Fruit fly (Drosophila melanogaster): ENCODE measurements around the gene ND-15.

The ND-15 gene

DNA sequence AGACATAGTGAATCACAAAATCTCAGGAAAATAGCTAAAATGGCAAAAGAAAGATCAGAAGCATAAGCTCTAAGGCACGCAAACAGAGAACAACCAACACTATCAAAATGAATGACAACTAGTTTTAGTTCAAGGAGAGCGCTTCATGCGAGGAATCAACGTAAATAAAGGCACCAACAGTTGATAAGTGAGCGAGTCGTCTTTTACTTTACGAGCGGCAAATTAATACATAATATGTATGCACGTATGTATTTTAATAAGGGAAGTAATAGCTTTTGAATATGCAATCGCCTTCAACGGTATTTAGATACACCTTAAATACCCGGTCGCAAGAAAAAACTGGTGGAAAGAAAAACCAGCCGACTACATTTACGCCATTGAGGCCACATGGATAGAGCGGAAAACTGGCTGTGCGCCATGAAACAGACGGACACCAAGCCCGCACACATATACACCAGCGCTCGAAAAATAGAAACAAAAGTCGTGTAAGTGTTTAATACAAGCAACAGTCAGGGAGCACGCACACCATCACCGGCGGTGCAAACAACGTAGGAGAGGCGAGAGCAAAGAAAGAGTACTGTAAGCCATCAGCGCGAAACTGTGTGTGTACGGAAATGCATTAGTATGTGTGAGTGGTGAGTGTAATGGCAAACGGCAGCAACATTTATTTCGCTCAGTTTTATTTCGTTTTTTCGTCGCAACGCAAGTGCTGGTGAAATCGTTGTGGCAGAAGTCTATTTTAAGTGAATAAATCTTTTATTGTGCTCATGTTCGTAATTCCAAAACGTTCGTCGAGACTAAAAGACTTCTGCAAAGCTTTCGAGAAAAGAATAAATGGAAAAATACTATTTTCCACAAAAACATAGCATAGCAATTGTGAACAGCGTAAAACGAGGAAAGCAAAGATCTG, 47.9 kb upstream of the ND-15 start, which contains the start of gene dbr (continued):
- TF ChIP-seq sna (GFP tag; IDR thresholded peaks at IDR 0.05; ENCODE audit: partially characterized antibody), result peak; percentile 50; the same call in 1 of the 2 replicates
- peak; percentile 52; the same call in 1 of the 2 replicates for TF ChIP-seq Rfx (GFP tag; IDR thresholded peaks at IDR 0.05)
- peak; percentile 68 for TF ChIP-seq Fer1 (GFP tag; optimal IDR thresholded peaks at IDR 0.05)
- TF ChIP-seq phol (tag; optimal IDR thresholded peaks at IDR 0.05), result peak; percentile 61
- no peak for TF ChIP-seq pan (optimal IDR thresholded peaks at IDR 0.05)
- no peak for TF ChIP-seq pan (GFP tag; optimal IDR thresholded peaks at IDR 0.05 in 1 of 2, IDR thresholded peaks at IDR 0.05 in 1 of 2)
- no peak for TF ChIP-seq CG34224 (GFP tag; IDR thresholded peaks at IDR 0.05; ENCODE audit: partially characterized antibody)
- no peak for TF ChIP-seq pnt (GFP tag; optimal IDR thresholded peaks at IDR 0.05)
- TF ChIP-seq az2 (GFP tag; optimal IDR thresholded peaks at IDR 0.05), result no peak
- no peak for TF ChIP-seq CG16779 (GFP tag; IDR thresholded peaks at IDR 0.05)
- no peak for TF ChIP-seq CG16863 (GFP tag; optimal IDR thresholded peaks at IDR 0.05)
- TF ChIP-seq CG7987 (GFP tag; optimal IDR thresholded peaks at IDR 0.05), result peak; percentile 27
- no peak for TF ChIP-seq Side (GFP tag; optimal IDR thresholded peaks at IDR 0.05)
- TF ChIP-seq CG3838 (GFP tag; optimal IDR thresholded peaks at IDR 0.05), result no peak
- no peak for TF ChIP-seq CG17802 (tag; optimal IDR thresholded peaks at IDR 0.05)
- no peak; the same call in 1 of the 2 replicates for TF ChIP-seq CG14014 (GFP tag; IDR thresholded peaks at IDR 0.05)
- no peak for TF ChIP-seq al (GFP tag; IDR thresholded peaks at IDR 0.05)
- TF ChIP-seq CG7271 (tag; optimal IDR thresholded peaks at IDR 0.05), result no peak
- no peak for TF ChIP-seq CG7839 (tag; optimal IDR thresholded peaks at IDR 0.05)
- TF ChIP-seq trem (tag; optimal IDR thresholded peaks at IDR 0.05), result no peak
- TF ChIP-seq gcm2 (GFP tag; optimal IDR thresholded peaks at IDR 0.05), result peak; percentile 23
- TF ChIP-seq CG1603 (tag; optimal IDR thresholded peaks at IDR 0.05), result peak; percentile 25
- no peak for TF ChIP-seq Ptx1 (GFP tag; IDR thresholded peaks at IDR 0.05)
- TF ChIP-seq Hey (tag; optimal IDR thresholded peaks at IDR 0.05), result peak; percentile 26
- TF ChIP-seq Nf-YA (GFP tag; IDR thresholded peaks at IDR 0.05), result no peak
- TF ChIP-seq sens (GFP tag), result peak; percentile 84
- TF ChIP-seq CG2116 (GFP tag; optimal IDR thresholded peaks at IDR 0.05), result no peak
- no peak for TF ChIP-seq Dll (GFP tag; IDR thresholded peaks at IDR 0.05; ENCODE audit: partially characterized antibody)
- peak; percentile 26 for TF ChIP-seq kah (GFP tag; optimal IDR thresholded peaks at IDR 0.05)
- TF ChIP-seq Atf6 (GFP tag; IDR thresholded peaks at IDR 0.05), result 0 out of 2 replicates have a peak, but pooled peaks have one; percentile 12
- TF ChIP-seq Chrac-16 (GFP tag; optimal IDR thresholded peaks at IDR 0.05), result no peak
- TF ChIP-seq CG18476 (GFP tag; optimal IDR thresholded peaks at IDR 0.05), result no peak
- TF ChIP-seq sc (optimal IDR thresholded peaks at IDR 0.05), result no peak
- TF ChIP-seq sc (GFP tag; optimal IDR thresholded peaks at IDR 0.05), result no peak
- TF ChIP-seq CG14710 (tag; optimal IDR thresholded peaks at IDR 0.05), result no peak
- no peak for TF ChIP-seq wdn (GFP tag; IDR thresholded peaks at IDR 0.05)
- no peak for TF ChIP-seq prd (optimal IDR thresholded peaks at IDR 0.05)
- no peak for TF ChIP-seq prd (GFP tag; IDR thresholded peaks at IDR 0.05)
- no peak for TF ChIP-seq Doc3 (GFP tag; IDR thresholded peaks at IDR 0.05; ENCODE audit: partially characterized antibody)
- TF ChIP-seq Sry-δ (GFP tag; optimal IDR thresholded peaks at IDR 0.05), result no peak
- TF ChIP-seq CG5953 (GFP tag; IDR thresholded peaks at IDR 0.05), result no peak
- TF ChIP-seq ftz-f1 (GFP tag; optimal IDR thresholded peaks at IDR 0.05), result peak; percentile 70
- peak; percentile 9 for TF ChIP-seq lbe (GFP tag; optimal IDR thresholded peaks at IDR 0.05)
- no peak for TF ChIP-seq CG1647 (GFP tag; optimal IDR thresholded peaks at IDR 0.05)
- no peak for TF ChIP-seq br (optimal IDR thresholded peaks at IDR 0.05)
- TF ChIP-seq kni (GFP tag; optimal IDR thresholded peaks at IDR 0.05), result peak; percentile 91
- TF ChIP-seq CG32772 (GFP tag; IDR thresholded peaks at IDR 0.05), result no peak
- TF ChIP-seq CG18599 (GFP tag; optimal IDR thresholded peaks at IDR 0.05), result peak; percentile 22
- no peak for TF ChIP-seq TFAM (GFP tag; optimal IDR thresholded peaks at IDR 0.05)
- TF ChIP-seq Hr51 (GFP tag; optimal IDR thresholded peaks at IDR 0.05), result peak in 1 of 2 experiments; percentile 61
